Worm (Caenorhabditis elegans): ENCODE data around the gene F08G12.11.

The F08G12.11 gene

ce11 chrX:11329424-11329823 lies 14.1 kb upstream of the F08G12.11 start, which contains the start of gene npr-9:
TSS of gene npr-9 (plus strand) at chrX:11329724.
- no peak for TF ChIP-seq ttx-3 (tag; optimal IDR thresholded peaks at IDR 0.05)
- no peak for TF ChIP-seq fkh-6 (tag; optimal IDR thresholded peaks at IDR 0.05)
- no peak for TF ChIP-seq ceh-18 (tag; optimal IDR thresholded peaks at IDR 0.05)
- TF ChIP-seq ceh-14 (tag; optimal IDR thresholded peaks at IDR 0.05) = no peak
- no peak for TF ChIP-seq nhr-11 (tag; optimal IDR thresholded peaks at IDR 0.05)
- TF ChIP-seq ztf-16 (tag; optimal IDR thresholded peaks at IDR 0.05) = no peak
- no peak for TF ChIP-seq rnt-1 (tag; optimal IDR thresholded peaks at IDR 0.05)

- TF ChIP-seq nfya-1 (tag; optimal IDR thresholded peaks at IDR 0.05) (no peak), unc-42 (tag; optimal IDR thresholded peaks at IDR 0.05) (peak; percentile 87)
These were observed 13.3 kb upstream of the F08G12.11 start for ce11 chrX:11328710-11329109.

ce11 chrX:11326827-11327226 lies 11.5 kb upstream of the F08G12.11 start, which contains the start of gene ZK455.5:
TSS of gene ZK455.5 (minus strand) at chrX:11326927.
- TF ChIP-seq ceh-45 (GFP tag; IDR thresholded peaks at IDR 0.05) (no peak), che-1 (tag; optimal IDR thresholded peaks at IDR 0.05) (no peak), sox-4 (tag; optimal IDR thresholded peaks at IDR 0.05) (no peak), nhr-232 (tag; optimal IDR thresholded peaks at IDR 0.05) (no peak), npax-4 (tag; optimal IDR thresholded peaks at IDR 0.05) (no peak), ceh-24 (tag; optimal IDR thresholded peaks at IDR 0.05) (no peak), hlh-8 (tag; optimal IDR thresholded peaks at IDR 0.05) (no peak), unc-86 (tag; optimal IDR thresholded peaks at IDR 0.05) (no peak), lin-11 (tag; optimal IDR thresholded peaks at IDR 0.05) (no peak), nfya-1 (tag; optimal IDR thresholded peaks at IDR 0.05) (no peak), eyg-1 (tag; optimal IDR thresholded peaks at IDR 0.05) (no peak), ceh-30 (tag; optimal IDR thresholded peaks at IDR 0.05) (no peak), pha-4 (tag; optimal IDR thresholded peaks at IDR 0.05) (no peak), Y22D7AL.16 (tag; optimal IDR thresholded peaks at IDR 0.05) (no peak), dve-1 (tag; optimal IDR thresholded peaks at IDR 0.05) (no peak)

ce11 chrX:11324240-11324639 lies 8.9 kb upstream of the F08G12.11 start, which contains the start of gene asm-2:
TSS of gene asm-2 (minus strand) at chrX:11324251.
- TF ChIP-seq K09A11.1 (tag; optimal IDR thresholded peaks at IDR 0.05; ENCODE audit: insufficient read depth) = no peak
- TF ChIP-seq ref-2 (tag; optimal IDR thresholded peaks at IDR 0.05) = no peak
- TF ChIP-seq ceh-34 (tag; optimal IDR thresholded peaks at IDR 0.05) = no peak
- no peak for TF ChIP-seq odd-2 (tag; optimal IDR thresholded peaks at IDR 0.05)
- no peak for TF ChIP-seq nhr-11 (tag; optimal IDR thresholded peaks at IDR 0.05)
- no peak for TF ChIP-seq ceh-9 (tag; optimal IDR thresholded peaks at IDR 0.05)
- TF ChIP-seq hlh-6 (tag; optimal IDR thresholded peaks at IDR 0.05) = no peak
- no peak for TF ChIP-seq ceh-48 (tag; optimal IDR thresholded peaks at IDR 0.05)
- TF ChIP-seq ceh-45 (GFP tag; IDR thresholded peaks at IDR 0.05) = no peak
- no peak for TF ChIP-seq pros-1 (tag; optimal IDR thresholded peaks at IDR 0.05)
- TF ChIP-seq lim-6 (tag; optimal IDR thresholded peaks at IDR 0.05) = no peak
- TF ChIP-seq T23F11.4 (GFP tag; optimal IDR thresholded peaks at IDR 0.05) = no peak
- no peak for TF ChIP-seq pqm-1 (tag; optimal IDR thresholded peaks at IDR 0.05)
- no peak for TF ChIP-seq fax-1 (tag; optimal IDR thresholded peaks at IDR 0.05)
- no peak for TF ChIP-seq ceh-6 (GFP tag; optimal IDR thresholded peaks at IDR 0.05)
- no peak for TF ChIP-seq rnt-1 (tag; optimal IDR thresholded peaks at IDR 0.05)
- no peak for TF ChIP-seq ceh-2 (tag; optimal IDR thresholded peaks at IDR 0.05)
- no peak for TF ChIP-seq ceh-30 (tag; optimal IDR thresholded peaks at IDR 0.05)

- TF ChIP-seq ceh-18 (tag; optimal IDR thresholded peaks at IDR 0.05) = no peak
- TF ChIP-seq unc-3 (GFP tag; conservative IDR thresholded peaks at IDR 0.05) = no peak
- TF ChIP-seq unc-3 (tag; optimal IDR thresholded peaks at IDR 0.05) = no peak
- no peak for TF ChIP-seq hlh-30 (tag; optimal IDR thresholded peaks at IDR 0.05; ENCODE audit: insufficient read depth)
- no peak for TF ChIP-seq ceh-30 (tag; optimal IDR thresholded peaks at IDR 0.05)
- no peak for TF ChIP-seq ceh-19 (GFP tag; optimal IDR thresholded peaks at IDR 0.05)
- no peak for TF ChIP-seq rnt-1 (tag; optimal IDR thresholded peaks at IDR 0.05)
- no peak for TF ChIP-seq ceh-45 (GFP tag; IDR thresholded peaks at IDR 0.05)
- no peak for TF ChIP-seq ceh-22 (tag; optimal IDR thresholded peaks at IDR 0.05)
- no peak for TF ChIP-seq che-1 (tag; optimal IDR thresholded peaks at IDR 0.05)
These were observed 7.9 kb upstream of the F08G12.11 start for ce11 chrX:11323225-11323624.
